In the genomic region with DNA sequence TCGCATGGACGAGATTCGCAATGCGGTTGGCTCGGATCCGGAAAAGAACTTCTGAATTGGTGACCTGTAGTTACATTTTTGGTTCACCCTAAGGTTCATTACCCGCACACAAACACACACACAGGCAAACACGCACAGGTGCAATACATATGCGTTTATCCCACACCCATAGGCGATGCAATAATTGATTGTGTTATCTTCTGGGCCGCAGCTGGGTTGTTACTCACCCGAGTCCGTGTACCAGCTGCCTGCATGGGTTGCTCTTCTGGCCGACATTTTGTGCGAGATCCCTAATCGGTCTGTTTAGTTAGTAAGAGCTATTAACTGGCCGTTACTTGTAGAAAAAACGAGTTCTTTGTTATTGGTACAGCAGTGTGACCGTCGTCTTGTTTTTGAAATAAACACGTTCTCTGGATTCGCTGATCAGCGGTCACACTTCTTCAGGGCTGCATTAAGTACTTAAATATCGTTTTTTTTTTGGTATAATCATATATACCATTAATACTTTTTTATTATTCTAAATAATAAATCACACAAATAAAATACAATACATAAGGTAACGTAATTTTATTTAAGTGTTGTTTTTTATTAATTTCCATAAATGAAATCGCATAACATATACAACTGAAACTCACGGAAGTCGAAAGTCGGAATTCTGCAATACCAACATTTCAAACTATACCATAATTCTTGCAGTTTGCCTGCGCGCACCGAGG, we compare ENCODE assay signal across 3 fruit fly cellular contexts.
TF ChIP-seq lines count a peak whose summit lies in the region.

TSS of gene CG8031 (minus strand) at position 406 of the 716 bp plus-strand sequence.

TF ChIP-seq in whole organism, embryonic, 481 proteins besides CTCF, POLR2A, EP300 and RAD21 (continued from another document and continues in another):
- TF ChIP-seq Hsf (GFP tag; optimal IDR thresholded peaks at IDR 0.05; lab: Kevin White, UChicago) = no peak
- TF ChIP-seq CG34422 (GFP tag; IDR thresholded peaks at IDR 0.05; lab: Robert Waterston, UW) = peak; percentile 66; the same call in 2 of the 3 replicates
- peak; percentile 68 for TF ChIP-seq nmo (GFP tag; optimal IDR thresholded peaks at IDR 0.05; lab: Kevin White, UChicago)
- TF ChIP-seq CG17186 (GFP tag; optimal IDR thresholded peaks at IDR 0.05; lab: Kevin White, UChicago) = peak; percentile 52
- no peak for TF ChIP-seq Dbx (GFP tag; IDR thresholded peaks at IDR 0.05; lab: Robert Waterston, UW)
- peak; percentile 78 for TF ChIP-seq CG12659 (GFP tag; optimal IDR thresholded peaks at IDR 0.05; lab: Kevin White, UChicago)
- no peak for TF ChIP-seq eve (GFP tag; optimal IDR thresholded peaks at IDR 0.05; lab: Kevin White, UChicago)
- no peak for TF ChIP-seq CG2120 (GFP tag; optimal IDR thresholded peaks at IDR 0.05; lab: Kevin White, UChicago)
- peak; percentile 90 for TF ChIP-seq CG7928 (GFP tag; optimal IDR thresholded peaks at IDR 0.05; lab: Kevin White, UChicago)
- peak; percentile 35 for TF ChIP-seq Myb (GFP tag; optimal IDR thresholded peaks at IDR 0.05; lab: Kevin White, UChicago)
- TF ChIP-seq CG30020 (tag; optimal IDR thresholded peaks at IDR 0.05; lab: Kevin White, UChicago) = peak; percentile 27
- TF ChIP-seq pzg (GFP tag; optimal IDR thresholded peaks at IDR 0.05; lab: Kevin White, UChicago) = peak; percentile 62
- TF ChIP-seq hkb (optimal IDR thresholded peaks at IDR 0.05; lab: Kevin White, UChicago) = peak; percentile 24
- peak; percentile 29 for TF ChIP-seq hkb (GFP tag; IDR thresholded peaks at IDR 0.05; lab: Robert Waterston, UW)
- TF ChIP-seq tll (GFP tag; optimal IDR thresholded peaks at IDR 0.05; lab: Kevin White, UChicago) = peak in 1 of 2 experiments; percentile 5
- no peak for TF ChIP-seq Atf-2 (GFP tag; optimal IDR thresholded peaks at IDR 0.05; lab: Kevin White, UChicago)
- TF ChIP-seq CG10321 (GFP tag; IDR thresholded peaks at IDR 0.05; lab: Robert Waterston, UW) = 0 out of 2 replicates have a peak, but pooled peaks have one; percentile 16
- TF ChIP-seq crp (GFP tag; optimal IDR thresholded peaks at IDR 0.05; lab: Kevin White, UChicago) = peak in 1 of 2 experiments; percentile 6
- no peak for TF ChIP-seq grn (GFP tag; optimal IDR thresholded peaks at IDR 0.05; lab: Kevin White, UChicago)
- no peak for TF ChIP-seq Meics (GFP tag; optimal IDR thresholded peaks at IDR 0.05; lab: Kevin White, UChicago)
- TF ChIP-seq MESR4 (GFP tag; optimal IDR thresholded peaks at IDR 0.05; lab: Kevin White, UChicago) = peak; percentile 97
- peak; percentile 83 for TF ChIP-seq CG14710 (tag; optimal IDR thresholded peaks at IDR 0.05; lab: Kevin White, UChicago)
- TF ChIP-seq cg (GFP tag; optimal IDR thresholded peaks at IDR 0.05; lab: Kevin White, UChicago) = peak; percentile 97
- no peak for TF ChIP-seq CG6683 (GFP tag; optimal IDR thresholded peaks at IDR 0.05; lab: Kevin White, UChicago)
- TF ChIP-seq insv (GFP tag; optimal IDR thresholded peaks at IDR 0.05; lab: Kevin White, UChicago) = peak in 1 of 2 experiments; percentile 12
- TF ChIP-seq Dll (GFP tag; IDR thresholded peaks at IDR 0.05; lab: Robert Waterston, UW; ENCODE audit: partially characterized antibody) = 0 out of 4 replicates have a peak, but pooled peaks have one; percentile 17
- peak; percentile 91; the same call in 3 of the 4 replicates for TF ChIP-seq chinmo (GFP tag; IDR thresholded peaks at IDR 0.05; lab: Robert Waterston, UW; ENCODE audit: partially characterized antibody)
- TF ChIP-seq trem (tag; optimal IDR thresholded peaks at IDR 0.05; lab: Kevin White, UChicago) = peak; percentile 26
- no peak for TF ChIP-seq Atf3 (GFP tag; optimal IDR thresholded peaks at IDR 0.05; lab: Kevin White, UChicago)
- peak; percentile 14 for TF ChIP-seq CG12104 (GFP tag; optimal IDR thresholded peaks at IDR 0.05; lab: Kevin White, UChicago)
- TF ChIP-seq zen2 (GFP tag; IDR thresholded peaks at IDR 0.05; lab: Robert Waterston, UW; ENCODE audit: partially characterized antibody) = no peak
- TF ChIP-seq CG2712 (tag; optimal IDR thresholded peaks at IDR 0.05; lab: Kevin White, UChicago) = peak; percentile 17
- no peak for TF ChIP-seq hbn (GFP tag; IDR thresholded peaks at IDR 0.05; lab: Robert Waterston, UW; ENCODE audit: partially characterized antibody)
- TF ChIP-seq lola (GFP tag; optimal IDR thresholded peaks at IDR 0.05; lab: Kevin White, UChicago) = peak in 1 of 3 experiments; percentile 14
- peak; percentile 38; the same call in 1 of the 3 replicates for TF ChIP-seq row (GFP tag; IDR thresholded peaks at IDR 0.05; lab: Robert Waterston, UW)
- TF ChIP-seq Ravus (GFP tag; IDR thresholded peaks at IDR 0.05; lab: Robert Waterston, UW) = no peak
- TF ChIP-seq Sin3A (optimal IDR thresholded peaks at IDR 0.05; lab: Kevin White, UChicago) = peak; percentile 91
- 0 out of 3 replicates have a peak, but pooled peaks have one; percentile 16 for TF ChIP-seq zfh1 (GFP tag; IDR thresholded peaks at IDR 0.05; lab: Robert Waterston, UW)

TF ChIP-seq in whole organism, prepupa, 60 proteins besides CTCF, POLR2A, EP300 and RAD21 (continued from another document):
- TF ChIP-seq CG31627 (GFP tag; optimal IDR thresholded peaks at IDR 0.05; lab: Kevin White, UChicago) (no peak), CG1621 (tag; optimal IDR thresholded peaks at IDR 0.05; lab: Kevin White, UChicago) (no peak), CG8119 (GFP tag; IDR thresholded peaks at IDR 0.05; lab: Robert Waterston, UW) (0 out of 3 replicates have a peak, but pooled peaks have one; percentile 28), CG6854 (GFP tag; optimal IDR thresholded peaks at IDR 0.05; lab: Kevin White, UChicago) (peak; percentile 2), CG8632 (GFP tag; optimal IDR thresholded peaks at IDR 0.05; lab: Kevin White, UChicago) (no peak), CG16779 (tag; optimal IDR thresholded peaks at IDR 0.05; lab: Kevin White, UChicago) (no peak), Hr38 (GFP tag; optimal IDR thresholded peaks at IDR 0.05; lab: Kevin White, UChicago) (no peak), CG10669 (GFP tag; optimal IDR thresholded peaks at IDR 0.05; lab: Kevin White, UChicago) (no peak), Eip78C (GFP tag; lab: Kevin White, UChicago) (peak; percentile 31), svp (GFP tag; lab: Kevin White, UChicago) (no peak), CG9139 (GFP tag; optimal IDR thresholded peaks at IDR 0.05; lab: Kevin White, UChicago) (no peak), CG15336 (GFP tag; IDR thresholded peaks at IDR 0.05; lab: Robert Waterston, UW) (0 out of 2 replicates have a peak, but pooled peaks have one; percentile 17), Sox102F (GFP tag; optimal IDR thresholded peaks at IDR 0.05; lab: Kevin White, UChicago) (no peak)

TF ChIP-seq in whole organism, pupa, 21 proteins besides CTCF, POLR2A, EP300 and RAD21 (continued from another document):
- TF ChIP-seq CG32121 (GFP tag; IDR thresholded peaks at IDR 0.05; lab: Robert Waterston, UW) = no peak
